Fruit fly (Drosophila melanogaster) whole organism, wandering third instar larva: ENCODE data around the gene CCAP-R.
A peak's percentile ranks its signal among the peaks of the same experiment; 100 is the strongest.

Experiments used
- Abd-B ChIP-seq: fragments of >200 bp; optimal IDR thresholded peaks from 2 replicates; lab custom pipeline; 2017; ENCODE audit warnings: missing biosample characterization, missing genetic modification characterization
- HLH106 ChIP-seq: fragments of 200-800 bp; optimal IDR thresholded peaks from 3 replicates; lab custom pipeline; 2019; ENCODE audit warnings: missing biosample characterization, mild to moderate bottlenecking, missing genetic modification characterization, moderate library complexity
- Hnf4 ChIP-seq: fragments of 200-800 bp; sonication (Bioruptor generic); optimal IDR thresholded peaks from 2 replicates; lab custom pipeline; 2016; ENCODE audit warnings: missing biosample characterization, mild to moderate bottlenecking, missing genetic modification characterization
- Hr83 ChIP-seq: fragments of 200-300 bp; sonication (Bioruptor generic); optimal IDR thresholded peaks from 2 replicates; lab custom pipeline; 2016; ENCODE audit warnings: missing biosample characterization, mild to moderate bottlenecking, missing genetic modification characterization, moderate library complexity; ENCODE audit not compliant: poor library complexity, severe bottlenecking
- Mio ChIP-seq: sonication (Bioruptor generic); optimal IDR thresholded peaks from 2 replicates; lab custom pipeline; 2016; ENCODE audit warnings: missing biosample characterization, missing genetic modification characterization
- Rel ChIP-seq, 2 experiments: fragments of 200-800 bp; sonication (Bioruptor generic) in 1 of 2; optimal IDR thresholded peaks; 2 replicates in 1 of 2; 3 replicates in 1 of 2; lab custom pipeline; 2016 to 2019; ENCODE audit warnings: mild to moderate bottlenecking in 2 of 2, missing biosample characterization in 2 of 2, missing genetic modification characterization in 2 of 2, moderate library complexity in 1 of 2
- dl ChIP-seq, 2 experiments: fragments of 175-275, 200-275 bp in 1 of 2; fragments of 200-275 bp in 1 of 2; sonication (Bioruptor generic); optimal IDR thresholded peaks; lab custom pipeline; 2018; ENCODE audit warnings: mild to moderate bottlenecking in 2 of 2, missing biosample characterization in 2 of 2, missing genetic modification characterization in 2 of 2, moderate library complexity in 2 of 2; ENCODE audit not compliant: partially characterized antibody in 2 of 2, insufficient read depth in 1 of 2
- dsf ChIP-seq: sonication (Bioruptor generic); optimal IDR thresholded peaks from 2 replicates; lab custom pipeline; 2016; ENCODE audit warnings: missing biosample characterization, missing genetic modification characterization, borderline replicate concordance
- ey ChIP-seq: fragments of 200-800 bp; sonication (Bioruptor generic); optimal IDR thresholded peaks from 2 replicates; lab custom pipeline; 2016; ENCODE audit warnings: missing biosample characterization, missing genetic modification characterization
- foxo ChIP-seq, 2 experiments: fragments of 200-800 bp; sonication (Bioruptor generic); optimal IDR thresholded peaks; 2 replicates in 1 of 2; 3 replicates in 1 of 2; lab custom pipeline; 2016 to 2017; ENCODE audit warnings: missing biosample characterization in 2 of 2, missing genetic modification characterization in 2 of 2
- lola ChIP-seq: fragments of >200 bp; optimal IDR thresholded peaks from 2 replicates; lab custom pipeline; 2017; ENCODE audit warnings: missing biosample characterization, missing genetic modification characterization
- psq ChIP-seq: fragments of 200-800 bp; sonication (Bioruptor generic); optimal IDR thresholded peaks from 3 replicates; lab custom pipeline; 2017; ENCODE audit warnings: missing biosample characterization, mild to moderate bottlenecking, missing genetic modification characterization, moderate library complexity
- sv ChIP-seq: fragments of 200-800 bp; sonication (Bioruptor generic); optimal IDR thresholded peaks from 3 replicates; lab custom pipeline; 2016; ENCODE audit warnings: missing biosample characterization, missing genetic modification characterization
- usp ChIP-seq: fragments of >200 bp; optimal IDR thresholded peaks from 2 replicates; lab custom pipeline; 2017; ENCODE audit warnings: missing biosample characterization, missing genetic modification characterization

- TF ChIP-seq Abd-B (GFP tag; lab: Kevin White, UChicago) = no peak
- no peak for TF ChIP-seq Hnf4 (GFP tag; lab: Kevin White, UChicago)
- TF ChIP-seq dsf (GFP tag; lab: Kevin White, UChicago) = no peak
- no peak for TF ChIP-seq usp (GFP tag; lab: Kevin White, UChicago)
- TF ChIP-seq sv (GFP tag; lab: Kevin White, UChicago) = no peak
- peak; percentile 51 for TF ChIP-seq psq (GFP tag; lab: Kevin White, UChicago)
- no peak for TF ChIP-seq lola (GFP tag; lab: Kevin White, UChicago)
- TF ChIP-seq dl (GFP tag; optimal IDR thresholded peaks at IDR 0.05; lab: Kevin White, UChicago; ENCODE audit: insufficient read depth in 1 of 2, partially characterized antibody in 2 of 2) = no peak
- no peak for TF ChIP-seq HLH106 (tag; lab: Kevin White, UChicago)
- no peak for TF ChIP-seq ey (GFP tag; lab: Kevin White, UChicago)
- no peak for TF ChIP-seq Mio (GFP tag; lab: Kevin White, UChicago)
- TF ChIP-seq Hr83 (GFP tag; lab: Kevin White, UChicago) = peak; percentile 70
- no peak for TF ChIP-seq Rel (GFP tag; optimal IDR thresholded peaks at IDR 0.05; lab: Kevin White, UChicago)
- no peak for TF ChIP-seq Rel (tag; optimal IDR thresholded peaks at IDR 0.05; lab: Kevin White, UChicago)
- no peak for TF ChIP-seq foxo (GFP tag; optimal IDR thresholded peaks at IDR 0.05; lab: Kevin White, UChicago)
Observed at dm6 chr3R:26002570-26003332, 46.7 kb upstream of the CCAP-R start.
